Fruit fly (Drosophila melanogaster) whole organism, pupa: ENCODE measurements around the gene PCNA2.

Experiments
- CG10348 ChIP-seq: fragments of 200-800 bp; sonication (Bioruptor generic); IDR thresholded peaks from 2 replicates; pipeline ENCODE4 v1.3.6; 2022; ENCODE audit warnings: missing biosample characterization, missing genetic modification characterization
- CG12605 ChIP-seq: fragments of 200-800 bp; sonication (Bioruptor generic); IDR thresholded peaks from 2 replicates; pipeline ENCODE4 v1.3.6; 2022; ENCODE audit warnings: missing biosample characterization, missing genetic modification characterization
- CG13204 ChIP-seq: fragments of 200-800 bp; sonication (Bioruptor generic); optimal IDR thresholded peaks from 2 replicates; lab custom pipeline; 2018; ENCODE audit warnings: missing biosample characterization, mild to moderate bottlenecking, missing genetic modification characterization, moderate library complexity
- CG14655 ChIP-seq: fragments of 200-800 bp; sonication (Bioruptor generic); optimal IDR thresholded peaks from 3 replicates; lab custom pipeline; 2017; ENCODE audit warnings: mild to moderate bottlenecking, missing biosample characterization, missing genetic modification reagents, missing genetic modification characterization
- CG15710 ChIP-seq: fragments of 200-800 bp; sonication (Bioruptor generic); optimal IDR thresholded peaks from 2 replicates; lab custom pipeline; 2018; ENCODE audit warnings: missing biosample characterization, mild to moderate bottlenecking, missing genetic modification characterization, moderate library complexity
- CG17806 ChIP-seq: fragments of 200-800 bp; sonication (Bioruptor generic); optimal IDR thresholded peaks from 2 replicates; lab custom pipeline; 2018; ENCODE audit warnings: missing biosample characterization, mild to moderate bottlenecking, missing genetic modification characterization, moderate library complexity
- CG32121 ChIP-seq: fragments of 200-800 bp; sonication (Bioruptor generic); IDR thresholded peaks from 2 replicates; pipeline ENCODE4 v1.3.6; 2022; ENCODE audit warnings: missing biosample characterization, missing genetic modification characterization
- CG34367 ChIP-seq: fragments of 200-800 bp; sonication (Bioruptor generic); optimal IDR thresholded peaks from 2 replicates; lab custom pipeline; 2018; ENCODE audit warnings: missing biosample characterization, mild to moderate bottlenecking, missing genetic modification characterization
- CG4496 ChIP-seq: fragments of 200-800 bp; sonication (Bioruptor generic); IDR thresholded peaks from 3 replicates; pipeline ENCODE4 v1.3.6; 2022; ENCODE audit warnings: missing biosample characterization, missing genetic modification characterization
- CG8159 ChIP-seq: fragments of 200-800 bp; sonication (Bioruptor generic); optimal IDR thresholded peaks from 3 replicates; lab custom pipeline; 2018; ENCODE audit warnings: missing biosample characterization, mild to moderate bottlenecking, missing genetic modification characterization, moderate library complexity
- CG8301 ChIP-seq: fragments of 200-800 bp; sonication (Bioruptor generic); optimal IDR thresholded peaks from 2 replicates; lab custom pipeline; 2018; ENCODE audit warnings: missing biosample characterization, mild to moderate bottlenecking, missing genetic modification characterization
- CG9948 ChIP-seq: fragments of 200-800 bp; sonication (Bioruptor generic); optimal IDR thresholded peaks from 2 replicates; lab custom pipeline; 2018; ENCODE audit warnings: missing biosample characterization, mild to moderate bottlenecking, missing genetic modification characterization, moderate library complexity
- D1 ChIP-seq: fragments of 200-800 bp; sonication (Bioruptor generic); optimal IDR thresholded peaks from 2 replicates; lab custom pipeline; 2018; ENCODE audit warnings: missing biosample characterization, mild to moderate bottlenecking, missing genetic modification characterization, moderate library complexity
- EcR ChIP-seq: fragments of 200-800 bp; sonication (Bioruptor generic); optimal IDR thresholded peaks from 3 replicates; lab custom pipeline; 2019; ENCODE audit warnings: missing biosample characterization, missing genetic modification characterization, mild to moderate bottlenecking, moderate library complexity, missing genetic modification reagents
- Ets98B ChIP-seq: fragments of 200-800 bp; sonication (Bioruptor generic); IDR thresholded peaks from 2 replicates; pipeline ENCODE4 v1.3.6; 2022; ENCODE audit warnings: missing biosample characterization, missing genetic modification characterization
- Pif1A ChIP-seq: fragments of 200-800 bp; sonication (Bioruptor generic); optimal IDR thresholded peaks from 3 replicates; lab custom pipeline; 2016; ENCODE audit warnings: missing biosample characterization, missing genetic modification characterization
- Pif1B ChIP-seq: fragments of 200-800 bp; sonication (Bioruptor generic); optimal IDR thresholded peaks from 3 replicates; lab custom pipeline; 2016; ENCODE audit warnings: missing biosample characterization, missing genetic modification characterization
- Snoo ChIP-seq: fragments of 200-800 bp; sonication (Bioruptor generic); optimal IDR thresholded peaks from 3 replicates; lab custom pipeline; 2017; ENCODE audit warnings: missing biosample characterization, mild to moderate bottlenecking, missing genetic modification characterization, inconsistent platforms
- fd96Ca ChIP-seq: fragments of 200-800 bp; sonication (Bioruptor generic); IDR thresholded peaks from 3 replicates; pipeline ENCODE4 v1.3.6; 2022; ENCODE audit warnings: missing biosample characterization, missing genetic modification characterization
- gl ChIP-seq: fragments of 200-800 bp; sonication (Bioruptor generic); optimal IDR thresholded peaks from 2 replicates; lab custom pipeline; 2018; ENCODE audit warnings: missing biosample characterization, mild to moderate bottlenecking, missing genetic modification characterization
- rn ChIP-seq: fragments of 200-800 bp; sonication (Bioruptor generic); IDR thresholded peaks from 2 replicates; pipeline ENCODE4 v1.3.6; 2022; ENCODE audit warnings: missing biosample characterization, missing genetic modification characterization

Gene PCNA2

dm6 chr2L:19535234-19535633 lies 48.6 kb downstream of the PCNA2 start, which contains the start of gene CG31697:
TSS of gene CG31697 (plus strand) at chr2L:19535448.
- TF ChIP-seq CG14655 (GFP tag; lab: Kevin White, UChicago): no peak
- TF ChIP-seq rn (GFP tag; lab: Robert Waterston, UW): no peak
- TF ChIP-seq Ets98B (GFP tag; lab: Robert Waterston, UW): no peak
- no peak for TF ChIP-seq Snoo
- no peak for TF ChIP-seq CG32121 (GFP tag; lab: Robert Waterston, UW)
- no peak for TF ChIP-seq CG10348 (GFP tag; lab: Robert Waterston, UW)
- no peak for TF ChIP-seq CG9948
- no peak for TF ChIP-seq gl (tag; lab: Kevin White, UChicago)
- no peak for TF ChIP-seq CG8301 (tag; lab: Kevin White, UChicago)
- no peak for TF ChIP-seq CG8159

DNA sequence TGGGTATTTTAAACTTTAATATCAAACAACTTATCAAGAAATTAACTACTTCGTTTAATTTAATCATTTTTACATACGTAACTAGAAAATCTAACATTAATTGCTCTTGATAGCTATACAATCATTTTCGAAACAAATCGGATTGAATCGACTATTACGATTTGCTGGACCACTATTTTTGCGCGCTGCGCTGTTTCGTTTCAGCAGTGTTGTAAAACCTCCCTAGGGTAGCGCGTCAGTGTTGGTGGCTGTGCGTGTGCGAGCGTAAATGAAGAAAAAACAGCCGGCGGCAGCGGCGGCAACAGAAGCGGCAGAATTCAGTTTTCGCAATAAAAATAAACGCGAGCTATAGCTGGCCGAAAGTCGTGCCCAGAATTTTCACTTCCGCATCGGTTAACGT lies 50.5 kb downstream of the PCNA2 start, which contains the start of gene CG33116:
TSS of gene CG33116 (plus strand) at position 233 of the 400 bp plus-strand sequence.
- TF ChIP-seq CG8159 (peak; percentile 79), CG32121 (GFP tag; lab: Robert Waterston, UW) (peak; percentile 90), CG8301 (tag; lab: Kevin White, UChicago) (peak; percentile 85), CG15710 (peak; percentile 76), Pif1A (GFP tag; lab: Kevin White, UChicago) (peak; percentile 86), gl (tag; lab: Kevin White, UChicago) (peak; percentile 31), D1 (peak; percentile 65), Snoo (peak; percentile 76), Pif1B (GFP tag; lab: Kevin White, UChicago) (peak; percentile 78), CG34367 (tag; lab: Kevin White, UChicago) (peak; percentile 59), CG14655 (GFP tag; lab: Kevin White, UChicago) (peak; percentile 87), CG13204 (GFP tag; lab: Kevin White, UChicago) (peak; percentile 63), EcR (GFP tag; lab: Kevin White, UChicago) (no peak), CG10348 (GFP tag; lab: Robert Waterston, UW) (peak; percentile 51; the same call in 1 of the 2 replicates), CG17806 (tag; lab: Kevin White, UChicago) (peak; percentile 70), fd96Ca (peak; percentile 86), CG4496 (peak; percentile 91), CG9948 (peak; percentile 76), CG12605 (GFP tag; lab: Robert Waterston, UW) (peak; percentile 63), rn (GFP tag; lab: Robert Waterston, UW) (0 out of 2 replicates have a peak, but pooled peaks have one; percentile 52), Ets98B (GFP tag; lab: Robert Waterston, UW) (peak; percentile 83)
